Fruit fly (Drosophila melanogaster): ENCODE data around the gene Surf4.

Gene Surf4

dm6 chr3R:15361490-15361889 is 15.5 kb upstream of the Surf4 start, which contains the start of the genes Cog2 and Trax (continued):
- peak; percentile 6 for TF ChIP-seq phol (tag; optimal IDR thresholded peaks at IDR 0.05)
- TF ChIP-seq CG9727 (GFP tag; optimal IDR thresholded peaks at IDR 0.05): no peak
- no peak for TF ChIP-seq Stat92E (GFP tag; optimal IDR thresholded peaks at IDR 0.05)
- TF ChIP-seq B-H1 (GFP tag; IDR thresholded peaks at IDR 0.05): no peak
- peak; percentile 70 for TF ChIP-seq ato (GFP tag; IDR thresholded peaks at IDR 0.05; ENCODE audit: partially characterized antibody)
- no peak for TF ChIP-seq CG15011 (GFP tag; optimal IDR thresholded peaks at IDR 0.05)
- TF ChIP-seq CG3995 (GFP tag; optimal IDR thresholded peaks at IDR 0.05): no peak
- no peak for TF ChIP-seq CoRest (tag; optimal IDR thresholded peaks at IDR 0.05)
- no peak for TF ChIP-seq kah (GFP tag; optimal IDR thresholded peaks at IDR 0.05)
- no peak for TF ChIP-seq CG7745 (tag; optimal IDR thresholded peaks at IDR 0.05)
- no peak for TF ChIP-seq ems (GFP tag; optimal IDR thresholded peaks at IDR 0.05)
- no peak for TF ChIP-seq Hmx (GFP tag; optimal IDR thresholded peaks at IDR 0.05)
- no peak for TF ChIP-seq gce (GFP tag; IDR thresholded peaks at IDR 0.05)
- no peak for TF ChIP-seq gfzf (GFP tag; optimal IDR thresholded peaks at IDR 0.05)
- no peak for TF ChIP-seq shn (GFP tag; optimal IDR thresholded peaks at IDR 0.05)
- peak; percentile 39 for TF ChIP-seq stwl (tag; optimal IDR thresholded peaks at IDR 0.05)
- TF ChIP-seq CG33557 (GFP tag; optimal IDR thresholded peaks at IDR 0.05): no peak
- TF ChIP-seq CG30020 (tag; optimal IDR thresholded peaks at IDR 0.05): no peak
- no peak for TF ChIP-seq tap (tag; optimal IDR thresholded peaks at IDR 0.05)
- TF ChIP-seq CG17385 (GFP tag; optimal IDR thresholded peaks at IDR 0.05): no peak
- no peak for TF ChIP-seq CG9215 (GFP tag; IDR thresholded peaks at IDR 0.05)
- TF ChIP-seq Jarid2 (GFP tag; optimal IDR thresholded peaks at IDR 0.05): no peak
- TF ChIP-seq caup (GFP tag; optimal IDR thresholded peaks at IDR 0.05; ENCODE audit: severe bottlenecking): no peak
- TF ChIP-seq CG31441 (GFP tag; IDR thresholded peaks at IDR 0.05): no peak
- no peak for TF ChIP-seq tup (GFP tag; optimal IDR thresholded peaks at IDR 0.05)
- no peak for TF ChIP-seq Spps (tag; optimal IDR thresholded peaks at IDR 0.05)
- peak; percentile 78 for TF ChIP-seq tna (GFP tag; IDR thresholded peaks at IDR 0.05; ENCODE audit: partially characterized antibody)
- no peak for TF ChIP-seq Hsf (GFP tag; optimal IDR thresholded peaks at IDR 0.05)
- peak; percentile 87 for TF ChIP-seq Bgb (GFP tag; IDR thresholded peaks at IDR 0.05; ENCODE audit: partially characterized antibody)
- no peak for TF ChIP-seq gcm2 (GFP tag; optimal IDR thresholded peaks at IDR 0.05)
- TF ChIP-seq Opbp (GFP tag; IDR thresholded peaks at IDR 0.05; ENCODE audit: partially characterized antibody): peak; percentile 85; the same call in 2 of the 3 replicates
- no peak for TF ChIP-seq ssp (GFP tag; IDR thresholded peaks at IDR 0.05)
- TF ChIP-seq CG14667 (GFP tag; IDR thresholded peaks at IDR 0.05): no peak
- no peak for TF ChIP-seq CG18262 (tag; optimal IDR thresholded peaks at IDR 0.05)
- TF ChIP-seq nerfin-1 (tag; optimal IDR thresholded peaks at IDR 0.05): no peak
- peak; percentile 95 for TF ChIP-seq unc-4 (GFP tag; IDR thresholded peaks at IDR 0.05; ENCODE audit: partially characterized antibody)
- no peak for TF ChIP-seq org-1 (GFP tag; optimal IDR thresholded peaks at IDR 0.05)
- peak; percentile 86 for TF ChIP-seq HLH4C (GFP tag; IDR thresholded peaks at IDR 0.05; ENCODE audit: partially characterized antibody)
- TF ChIP-seq CG1603 (tag; optimal IDR thresholded peaks at IDR 0.05): peak; percentile 7
- TF ChIP-seq zen2 (GFP tag; IDR thresholded peaks at IDR 0.05; ENCODE audit: partially characterized antibody): peak; percentile 92
- TF ChIP-seq CG10147 (GFP tag; optimal IDR thresholded peaks at IDR 0.05): no peak
- TF ChIP-seq CG31365 (tag; optimal IDR thresholded peaks at IDR 0.05): no peak
- TF ChIP-seq pzg (GFP tag; optimal IDR thresholded peaks at IDR 0.05): peak; percentile 36
- TF ChIP-seq inv (GFP tag; IDR thresholded peaks at IDR 0.05; ENCODE audit: partially characterized antibody): peak; percentile 69
- no peak for TF ChIP-seq Pdp1 (GFP tag; optimal IDR thresholded peaks at IDR 0.05)
- no peak for TF ChIP-seq insv (GFP tag; optimal IDR thresholded peaks at IDR 0.05)
- no peak for TF ChIP-seq CG10209 (GFP tag; optimal IDR thresholded peaks at IDR 0.05)
